Worm (Caenorhabditis elegans) whole organism, mixed stage, embryonic: Measurements from ENCODE around the gene C03E10.1.

Experiments used
- bed-3 ChIP-seq: fragments of 200-800 bp; sonication (Bioruptor generic); optimal IDR thresholded peaks from 3 replicates; lab custom pipeline; 2018; ENCODE audit warnings: mild to moderate bottlenecking, missing genetic modification characterization, moderate library complexity, missing compliant biosample characterization
- drap-1 ChIP-seq: fragments of 200-800 bp; sonication (Bioruptor generic); optimal IDR thresholded peaks from 3 replicates; lab custom pipeline; 2018; ENCODE audit warnings: mild to moderate bottlenecking, missing genetic modification characterization, missing compliant biosample characterization
- elt-3 ChIP-seq: fragments of 150-350 bp; optimal IDR thresholded peaks from 2 replicates; lab custom pipeline; 2014; ENCODE audit warnings: missing biosample characterization, missing genetic modification characterization
- lin-13 ChIP-seq: fragments of 150-350 bp; optimal IDR thresholded peaks from 2 replicates; lab custom pipeline; 2014; ENCODE audit warnings: missing biosample characterization, missing genetic modification characterization
- lsy-2 ChIP-seq: fragments of 150-350 bp; optimal IDR thresholded peaks from 2 replicates; lab custom pipeline; 2014; ENCODE audit warnings: missing biosample characterization, missing genetic modification characterization
- mab-5 ChIP-seq: fragments of 150-350 bp; optimal IDR thresholded peaks from 2 replicates; lab custom pipeline; 2014; ENCODE audit warnings: missing biosample characterization, missing genetic modification characterization
- nhr-237 ChIP-seq: fragments of 150-350 bp; optimal IDR thresholded peaks from 2 replicates; lab custom pipeline; 2014; ENCODE audit warnings: missing biosample characterization, missing genetic modification characterization
- nhr-28 ChIP-seq: fragments of 150-350 bp; optimal IDR thresholded peaks from 2 replicates; lab custom pipeline; 2014; ENCODE audit warnings: missing biosample characterization, missing genetic modification characterization
- pha-4 ChIP-seq: fragments of 150-350 bp; optimal IDR thresholded peaks from 2 replicates; lab custom pipeline; 2018; ENCODE audit warnings: missing biosample characterization, missing genetic modification reagents, missing genetic modification characterization
- snpc-4 ChIP-seq: fragments of 150-350 bp; optimal IDR thresholded peaks from 2 replicates; lab custom pipeline; 2014; ENCODE audit warnings: missing biosample characterization, missing genetic modification characterization
- tbx-8 ChIP-seq: fragments of 200-800 bp; sonication (Bioruptor generic); optimal IDR thresholded peaks from 2 replicates; lab custom pipeline; 2018; ENCODE audit warnings: mild to moderate bottlenecking, missing genetic modification characterization, moderate library complexity, missing compliant biosample characterization
- unc-39 ChIP-seq: fragments of 150-350 bp; optimal IDR thresholded peaks from 2 replicates; lab custom pipeline; 2014; ENCODE audit warnings: missing biosample characterization, missing genetic modification characterization
- ztf-11 ChIP-seq: fragments of 150-350 bp; optimal IDR thresholded peaks from 2 replicates; lab custom pipeline; 2014; ENCODE audit warnings: missing biosample characterization, missing genetic modification characterization

DNA sequence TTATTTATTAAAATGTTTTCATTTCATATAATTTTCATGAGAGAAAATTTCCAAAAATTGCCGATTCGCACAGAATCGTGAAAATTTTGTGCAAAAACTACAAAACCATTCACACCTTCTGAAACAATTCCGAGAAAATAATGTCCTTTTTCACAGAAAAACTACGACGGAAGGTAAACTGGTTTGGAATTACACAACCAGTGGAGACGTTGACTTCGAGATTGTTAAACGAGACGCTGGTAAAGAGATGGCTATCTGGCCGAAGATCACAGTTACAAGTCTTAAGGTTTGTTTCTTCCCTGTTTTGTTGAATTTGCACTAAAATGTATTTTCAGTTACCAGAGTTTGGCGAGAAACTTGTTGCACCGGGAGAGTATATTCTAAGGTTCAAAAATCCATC, 21.9 kb downstream of the C03E10.1 start:
- TF ChIP-seq snpc-4 = no peak
- no peak for TF ChIP-seq elt-3 (tag; lab: Kevin White, UChicago)
- TF ChIP-seq mab-5 (tag; lab: Kevin White, UChicago) = no peak
- no peak for TF ChIP-seq lsy-2 (tag; lab: Kevin White, UChicago)
- no peak for TF ChIP-seq pha-4
- no peak for TF ChIP-seq lin-13 (tag; lab: Kevin White, UChicago)
- TF ChIP-seq nhr-28 (tag; lab: Kevin White, UChicago) = no peak
- no peak for TF ChIP-seq ztf-11 (tag; lab: Kevin White, UChicago)
- no peak for TF ChIP-seq unc-39 (tag; lab: Kevin White, UChicago)
- no peak for TF ChIP-seq nhr-237
- TF ChIP-seq drap-1 = no peak
- TF ChIP-seq bed-3 (GFP tag; lab: Kevin White, UChicago) = no peak
- no peak for TF ChIP-seq tbx-8 (GFP tag; lab: Kevin White, UChicago)
